Fruit fly (Drosophila melanogaster) whole organism, embryonic: Measurements from ENCODE around the gene CG33090.

Source experiments
- CG10209 ChIP-seq: fragments of 200-800 bp; sonication (Bioruptor generic); optimal IDR thresholded peaks from 3 replicates; lab custom pipeline; 2017; ENCODE audit warnings: missing biosample characterization, mild to moderate bottlenecking, missing genetic modification characterization, missing genetic modification reagents
- CG11398 ChIP-seq: fragments of 200-800 bp; sonication (Bioruptor generic); optimal IDR thresholded peaks from 2 replicates; lab custom pipeline; 2016; ENCODE audit warnings: missing biosample characterization, missing genetic modification characterization
- CG14710 ChIP-seq: fragments of 200-800 bp; sonication (Bioruptor generic); optimal IDR thresholded peaks from 3 replicates; lab custom pipeline; 2019; ENCODE audit warnings: missing biosample characterization, mild to moderate bottlenecking, missing genetic modification characterization, moderate library complexity
- CG15514 ChIP-seq: fragments of 200-800 bp; sonication (Bioruptor generic); optimal IDR thresholded peaks from 3 replicates; lab custom pipeline; 2017; ENCODE audit warnings: missing biosample characterization, missing genetic modification characterization, mild to moderate bottlenecking, moderate library complexity, missing genetic modification reagents
- CG18599 ChIP-seq: fragments of 200-800 bp; sonication (Bioruptor generic); optimal IDR thresholded peaks from 3 replicates; lab custom pipeline; 2017; ENCODE audit warnings: missing biosample characterization, missing genetic modification characterization, mild to moderate bottlenecking, moderate library complexity, missing genetic modification reagents
- CG8478 ChIP-seq: fragments of >200 bp; optimal IDR thresholded peaks from 2 replicates; lab custom pipeline; 2018
- NC2β ChIP-seq: fragments of 200-800 bp; sonication (Bioruptor generic); optimal IDR thresholded peaks from 2 replicates; lab custom pipeline; 2016; ENCODE audit warnings: missing biosample characterization, missing genetic modification characterization
- btn ChIP-seq: fragments of 200-800 bp; sonication (Bioruptor generic); optimal IDR thresholded peaks from 2 replicates; lab custom pipeline; 2016; ENCODE audit warnings: missing biosample characterization, missing genetic modification characterization
- lola ChIP-seq, 3 experiments: fragments of >200 bp in 2 of 3; fragments of 200-800 bp in 1 of 3; sonication (Bioruptor generic) in 1 of 3; optimal IDR thresholded peaks; 2 replicates each; lab custom pipeline; 2017 to 2019; ENCODE audit warnings: missing biosample characterization in 3 of 3, missing genetic modification characterization in 3 of 3, mild to moderate bottlenecking in 1 of 3, moderate library complexity in 1 of 3
- ttk ChIP-seq: fragments of 200-800 bp; sonication (Bioruptor generic); IDR thresholded peaks from 2 replicates; pipeline ENCODE4 v2.1.2; 2022; ENCODE audit warnings: missing biosample characterization, missing genetic modification characterization

DNA sequence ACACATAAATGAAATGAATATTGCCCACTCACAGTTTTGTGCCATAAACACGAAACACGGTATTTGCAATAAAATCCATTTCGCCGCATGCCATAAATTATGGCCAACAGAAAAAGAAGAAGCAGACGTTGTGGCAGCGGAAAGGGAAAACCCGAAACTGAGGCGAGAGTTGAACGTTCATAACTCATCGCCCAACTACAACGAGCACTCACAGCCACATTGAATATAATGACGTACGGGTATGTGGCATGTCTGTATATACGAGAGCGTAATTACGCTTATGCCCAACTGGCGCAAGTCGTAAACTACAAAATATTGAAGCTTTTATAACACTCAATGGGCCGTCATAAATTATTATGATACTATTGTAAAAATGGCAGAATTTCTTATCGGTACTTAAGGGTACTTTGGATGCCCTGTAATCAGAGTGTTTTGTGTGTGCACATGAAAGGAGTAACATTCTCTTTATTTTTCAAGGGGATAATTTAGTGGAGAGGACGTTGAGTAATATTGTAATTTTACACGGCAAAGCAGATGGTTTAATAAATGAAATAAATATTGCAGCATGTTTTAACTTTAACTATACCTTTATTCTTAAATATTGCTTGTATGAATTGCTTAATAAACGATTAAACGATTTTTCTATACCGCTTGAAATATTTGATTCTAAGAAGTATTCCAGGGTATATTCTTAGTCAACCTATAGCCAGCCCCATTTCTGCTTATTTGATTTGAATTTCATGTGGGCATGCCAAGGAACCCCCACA lies 60.5 kb downstream of the CG33090 start:
- TF ChIP-seq CG10209 (GFP tag; lab: Kevin White, UChicago): no peak
- TF ChIP-seq CG15514 (GFP tag; lab: Kevin White, UChicago): peak; percentile 23
- TF ChIP-seq ttk (GFP tag; lab: Robert Waterston, UW): no peak
- no peak for TF ChIP-seq lola (GFP tag; optimal IDR thresholded peaks at IDR 0.05; lab: Kevin White, UChicago)
- no peak for TF ChIP-seq CG11398
- no peak for TF ChIP-seq btn (GFP tag; lab: Kevin White, UChicago)
- TF ChIP-seq CG18599 (GFP tag; lab: Kevin White, UChicago): peak; percentile 10
- no peak for TF ChIP-seq NC2β (GFP tag; lab: Kevin White, UChicago)
- no peak for TF ChIP-seq CG14710 (tag; lab: Kevin White, UChicago)
- TF ChIP-seq CG8478: no peak
